Fruit fly (Drosophila melanogaster) whole organism, embryonic: ENCODE data around the gene Pex2.

Source experiments
- Atf6 ChIP-seq: fragments of 200-800 bp; sonication (Bioruptor generic); IDR thresholded peaks from 2 replicates; pipeline ENCODE4 v1.3.6; 2022; ENCODE audit warnings: missing biosample characterization, missing genetic modification characterization
- Bteb2 ChIP-seq: fragments of 200-800 bp; sonication (Bioruptor generic); optimal IDR thresholded peaks from 2 replicates; lab custom pipeline; 2016; ENCODE audit warnings: missing biosample characterization, missing genetic modification characterization
- CG10979 ChIP-seq: fragments of 200-800 bp; sonication (Bioruptor generic); optimal IDR thresholded peaks from 2 replicates; lab custom pipeline; 2018; ENCODE audit warnings: missing biosample characterization, mild to moderate bottlenecking, missing genetic modification characterization, moderate library complexity
- CG11085 ChIP-seq: fragments of 200-800 bp; sonication (Bioruptor generic); IDR thresholded peaks from 2 replicates; pipeline ENCODE4 v1.3.6; 2022; ENCODE audit warnings: missing biosample characterization, missing genetic modification characterization
- CG11247 ChIP-seq: fragments of 200-800 bp; sonication (Bioruptor generic); IDR thresholded peaks from 2 replicates; pipeline ENCODE4 v1.3.6; 2022; ENCODE audit warnings: missing biosample characterization, missing genetic modification characterization
- CG11456 ChIP-seq: fragments of 200-800 bp; sonication (Bioruptor generic); IDR thresholded peaks from 3 replicates; pipeline ENCODE4 v1.3.6; 2022; ENCODE audit warnings: missing biosample characterization, missing genetic modification characterization
- CG11560 ChIP-seq: fragments of 200-800 bp; sonication (Bioruptor generic); IDR thresholded peaks from 3 replicates; pipeline ENCODE4 v1.3.6; 2022; ENCODE audit warnings: missing biosample characterization, missing genetic modification characterization
- CG11695 ChIP-seq: fragments of 200-800 bp; sonication (Bioruptor generic); IDR thresholded peaks from 3 replicates; pipeline ENCODE4 v1.3.6; 2022; ENCODE audit warnings: missing biosample characterization, missing genetic modification characterization
- CG12104 ChIP-seq: fragments of 200-800 bp; sonication (Bioruptor generic); optimal IDR thresholded peaks from 3 replicates; lab custom pipeline; 2016; ENCODE audit warnings: missing biosample characterization, missing genetic modification characterization
- CG12219 ChIP-seq: fragments of 200-800 bp; sonication (Bioruptor generic); optimal IDR thresholded peaks from 3 replicates; lab custom pipeline; 2018; ENCODE audit warnings: missing biosample characterization, mild to moderate bottlenecking, missing genetic modification characterization
- CG12391 ChIP-seq: fragments of 200-800 bp; sonication (Bioruptor generic); optimal IDR thresholded peaks from 3 replicates; lab custom pipeline; 2018; ENCODE audit warnings: missing biosample characterization, mild to moderate bottlenecking, missing genetic modification characterization, moderate library complexity
- CG14667 ChIP-seq: fragments of 200-800 bp; sonication (Bioruptor generic); IDR thresholded peaks from 2 replicates; pipeline ENCODE4 v1.3.6; 2022; ENCODE audit warnings: missing biosample characterization, missing genetic modification characterization
- CG14710 ChIP-seq: fragments of 200-800 bp; sonication (Bioruptor generic); optimal IDR thresholded peaks from 3 replicates; lab custom pipeline; 2019; ENCODE audit warnings: missing biosample characterization, mild to moderate bottlenecking, missing genetic modification characterization, moderate library complexity
- CG15601 ChIP-seq: fragments of 200-800 bp; sonication (Bioruptor generic); optimal IDR thresholded peaks from 3 replicates; lab custom pipeline; 2019; ENCODE audit warnings: missing biosample characterization, mild to moderate bottlenecking, missing genetic modification characterization, moderate library complexity
- CG17328 ChIP-seq: fragments of 200-800 bp; sonication (Bioruptor generic); IDR thresholded peaks from 2 replicates; pipeline ENCODE4 v1.3.6; 2022; ENCODE audit warnings: missing biosample characterization, missing genetic modification characterization
- CG2199 ChIP-seq: fragments of 200-800 bp; sonication (Bioruptor generic); IDR thresholded peaks from 3 replicates; pipeline ENCODE4 v1.3.6; 2022; ENCODE audit warnings: missing biosample characterization, missing genetic modification characterization
- CG2712 ChIP-seq: fragments of 200-800 bp; optimal IDR thresholded peaks from 3 replicates; lab custom pipeline; 2019; ENCODE audit warnings: missing biosample characterization, mild to moderate bottlenecking, missing genetic modification characterization, moderate library complexity
- CG43689 ChIP-seq: fragments of 200-800 bp; sonication (Bioruptor generic); IDR thresholded peaks from 2 replicates; pipeline ENCODE4 v1.3.6; 2022; ENCODE audit warnings: missing biosample characterization, missing genetic modification characterization
- CG5180 ChIP-seq: fragments of 200-800 bp; sonication (Bioruptor generic); optimal IDR thresholded peaks from 3 replicates; lab custom pipeline; 2017; ENCODE audit warnings: missing biosample characterization, missing genetic modification characterization, mild to moderate bottlenecking, moderate library complexity, missing genetic modification reagents
- CG7372 ChIP-seq: fragments of 200-800 bp; sonication (Bioruptor generic); IDR thresholded peaks from 2 replicates; pipeline ENCODE4 v1.3.6; 2022; ENCODE audit warnings: missing biosample characterization, missing genetic modification characterization
- CG7928 ChIP-seq: fragments of 200-800 bp; sonication (Bioruptor generic); optimal IDR thresholded peaks from 2 replicates; lab custom pipeline; 2017; ENCODE audit warnings: missing biosample characterization, mild to moderate bottlenecking, missing genetic modification characterization
- CG9932 ChIP-seq: fragments of 200-800 bp; sonication (Bioruptor generic); IDR thresholded peaks from 2 replicates; pipeline ENCODE4 v1.3.6; 2022; ENCODE audit warnings: missing biosample characterization, missing genetic modification characterization
- CrebB ChIP-seq: fragments of 200-800 bp; sonication (Bioruptor generic); optimal IDR thresholded peaks from 3 replicates; lab custom pipeline; 2018; ENCODE audit warnings: missing biosample characterization, mild to moderate bottlenecking, missing genetic modification characterization
- Elba2 ChIP-seq: fragments of 200-800 bp; sonication (Bioruptor generic); optimal IDR thresholded peaks from 3 replicates; lab custom pipeline; 2016; ENCODE audit warnings: missing biosample characterization, missing genetic modification characterization
- H15 ChIP-seq: fragments of 200-800 bp; sonication (Bioruptor generic); IDR thresholded peaks from 3 replicates; pipeline ENCODE4 v1.3.6; 2022; ENCODE audit warnings: missing biosample characterization, missing genetic modification characterization
- HHEX ChIP-seq: fragments of 200-800 bp; sonication (Bioruptor generic); optimal IDR thresholded peaks from 3 replicates; lab custom pipeline; 2017; ENCODE audit warnings: missing biosample characterization, mild to moderate bottlenecking, missing genetic modification characterization, missing genetic modification reagents
- HmgZ ChIP-seq: fragments of 200-800 bp; sonication (Bioruptor generic); optimal IDR thresholded peaks from 2 replicates; lab custom pipeline; 2018; ENCODE audit warnings: missing biosample characterization, mild to moderate bottlenecking, missing genetic modification characterization
- Hmx ChIP-seq: fragments of 200-800 bp; sonication (Bioruptor generic); optimal IDR thresholded peaks from 2 replicates; lab custom pipeline; 2016; ENCODE audit warnings: missing biosample characterization, missing genetic modification characterization
- Hr39 ChIP-seq: fragments of >200 bp; optimal IDR thresholded peaks from 2 replicates; lab custom pipeline; 2017
- NFAT ChIP-seq: fragments of 200-800 bp; sonication (Bioruptor generic); IDR thresholded peaks from 2 replicates; pipeline ENCODE4 v1.3.6; 2022; ENCODE audit warnings: missing biosample characterization, missing genetic modification characterization
- Nf-YB ChIP-seq: fragments of 200-800 bp; sonication (Bioruptor generic); optimal IDR thresholded peaks from 3 replicates; lab custom pipeline; 2019; ENCODE audit warnings: missing biosample characterization, mild to moderate bottlenecking, missing genetic modification characterization, moderate library complexity
- Oli ChIP-seq: fragments of 200-800 bp; sonication (Bioruptor generic); optimal IDR thresholded peaks from 2 replicates; lab custom pipeline; 2018; ENCODE audit warnings: missing biosample characterization, mild to moderate bottlenecking, missing genetic modification characterization, moderate library complexity
- Poxn ChIP-seq: fragments of 200-800 bp; sonication (Bioruptor generic); IDR thresholded peaks from 2 replicates; pipeline ENCODE4 v1.3.6; 2022; ENCODE audit warnings: missing biosample characterization, missing genetic modification characterization
- Side ChIP-seq: fragments of 200-800 bp; sonication (Bioruptor generic); optimal IDR thresholded peaks from 2 replicates; lab custom pipeline; 2016; ENCODE audit warnings: missing biosample characterization, missing genetic modification characterization
- TFAM ChIP-seq: fragments of 200-800 bp; sonication (Bioruptor generic); optimal IDR thresholded peaks from 2 replicates; lab custom pipeline; 2017; ENCODE audit warnings: missing biosample characterization, missing genetic modification characterization, inconsistent platforms
- Usf ChIP-seq: fragments of 200-800 bp; sonication (Bioruptor generic); optimal IDR thresholded peaks from 2 replicates; lab custom pipeline; 2017; ENCODE audit warnings: missing genotype, missing biosample characterization, missing genetic modification characterization
- ab ChIP-seq: fragments of 200-800 bp; sonication (Bioruptor generic); optimal IDR thresholded peaks from 2 replicates; lab custom pipeline; 2016; ENCODE audit warnings: missing biosample characterization, missing genetic modification characterization
- abd-A ChIP-seq: fragments of 200-800 bp; sonication (Bioruptor generic); optimal IDR thresholded peaks from 3 replicates; lab custom pipeline; 2019; ENCODE audit warnings: missing biosample characterization, mild to moderate bottlenecking, missing genetic modification characterization, moderate library complexity
- amos ChIP-seq: fragments of 200-800 bp; sonication (Bioruptor generic); IDR thresholded peaks from 2 replicates; pipeline ENCODE4 v1.3.6; 2022; ENCODE audit warnings: missing biosample characterization, missing genetic modification characterization; ENCODE audit not compliant: partially characterized antibody
- ap ChIP-seq: fragments of 200-800 bp; sonication (Bioruptor generic); IDR thresholded peaks from 2 replicates; pipeline ENCODE4 v1.3.6; 2022; ENCODE audit warnings: missing biosample characterization, missing genetic modification characterization
- cato ChIP-seq: fragments of 200-800 bp; sonication (Bioruptor generic); optimal IDR thresholded peaks from 2 replicates; lab custom pipeline; 2016; ENCODE audit warnings: missing biosample characterization, missing genetic modification characterization, borderline replicate concordance
- dm ChIP-seq: fragments of 200-800 bp; sonication (Bioruptor generic); optimal IDR thresholded peaks from 3 replicates; lab custom pipeline; 2016; ENCODE audit warnings: missing biosample characterization, missing genetic modification characterization
- fru ChIP-seq: fragments of >200 bp; optimal IDR thresholded peaks from 2 replicates; lab custom pipeline; 2017
- gfzf ChIP-seq: fragments of 200-800 bp; sonication (Bioruptor generic); optimal IDR thresholded peaks from 2 replicates; lab custom pipeline; 2016; ENCODE audit warnings: missing biosample characterization, mild to moderate bottlenecking, missing genetic modification characterization, moderate library complexity
- hb ChIP-seq: fragments of 200-800 bp; sonication (Bioruptor generic); IDR thresholded peaks from 3 replicates; pipeline ENCODE4 v1.3.6; 2022; ENCODE audit warnings: missing biosample characterization, missing genetic modification characterization; ENCODE audit not compliant: partially characterized antibody
- nmo ChIP-seq: fragments of 200-800 bp; sonication (Bioruptor generic); optimal IDR thresholded peaks from 2 replicates; lab custom pipeline; 2018; ENCODE audit warnings: missing biosample characterization, mild to moderate bottlenecking, missing genetic modification characterization, moderate library complexity
- peb ChIP-seq: fragments of 200-800 bp; sonication (Bioruptor generic); IDR thresholded peaks from 2 replicates; pipeline ENCODE4 v1.3.6; 2022; ENCODE audit warnings: missing biosample characterization, missing genetic modification characterization
- ranshi ChIP-seq: fragments of 200-800 bp; sonication (Bioruptor generic); IDR thresholded peaks from 2 replicates; pipeline ENCODE4 v1.3.6; 2022; ENCODE audit warnings: missing biosample characterization, missing genetic modification characterization
- ro ChIP-seq: fragments of 200-800 bp; sonication (Bioruptor generic); IDR thresholded peaks from 2 replicates; pipeline ENCODE4 v1.3.6; 2022; ENCODE audit warnings: missing biosample characterization, missing genetic modification characterization
- run ChIP-seq: fragments of 200-800 bp; sonication (Bioruptor generic); optimal IDR thresholded peaks from 3 replicates; lab custom pipeline; 2018; ENCODE audit warnings: missing biosample characterization, mild to moderate bottlenecking, missing genetic modification characterization
- vnd ChIP-seq: fragments of 200-800 bp; sonication (Bioruptor generic); IDR thresholded peaks from 3 replicates; pipeline ENCODE4 v1.3.6; 2022; ENCODE audit warnings: missing biosample characterization, missing genetic modification characterization; ENCODE audit not compliant: partially characterized antibody
- wor ChIP-seq: fragments of 200-800 bp; sonication (Bioruptor generic); IDR thresholded peaks from 2 replicates; pipeline ENCODE4 v1.3.6; 2022; ENCODE audit warnings: missing biosample characterization, missing genetic modification characterization

Pex2 gene

dm6 chr3L:8308891-8309352 lies 29.9 kb upstream of the Pex2 start, which contains the start of gene BI-1 (continued):
- TF ChIP-seq CG15601 (tag; lab: Kevin White, UChicago) (no peak), CG7372 (GFP tag; lab: Robert Waterston, UW) (no peak), CG7928 (GFP tag; lab: Kevin White, UChicago) (peak; percentile 19), CG14667 (no peak), gfzf (GFP tag; lab: Kevin White, UChicago) (peak; percentile 15), hb (GFP tag; lab: Robert Waterston, UW) (no peak), Poxn (GFP tag; lab: Robert Waterston, UW) (no peak), CG17328 (GFP tag; lab: Robert Waterston, UW) (peak; percentile 29; the same call in 1 of the 2 replicates), Hmx (GFP tag; lab: Kevin White, UChicago) (peak; percentile 30), nmo (GFP tag; lab: Kevin White, UChicago) (peak; percentile 75), CG43689 (GFP tag; lab: Robert Waterston, UW) (no peak), CG12391 (tag; lab: Kevin White, UChicago) (peak; percentile 73), Side (GFP tag; lab: Kevin White, UChicago) (no peak), CG14710 (tag; lab: Kevin White, UChicago) (peak; percentile 82), HHEX (peak; percentile 51), vnd (GFP tag; lab: Robert Waterston, UW) (no peak), fru (no peak), ro (no peak), wor (peak; percentile 18; the same call in 1 of the 2 replicates), CG2712 (tag; lab: Kevin White, UChicago) (peak; percentile 67)

- TF ChIP-seq run (no peak), CG11247 (GFP tag; lab: Robert Waterston, UW) (0 out of 2 replicates have a peak, but pooled peaks have one; percentile 24), peb (0 out of 2 replicates have a peak, but pooled peaks have one; percentile 12), abd-A (tag; lab: Kevin White, UChicago) (no peak), CG12104 (GFP tag; lab: Kevin White, UChicago) (no peak), CG11695 (no peak), Elba2 (GFP tag; lab: Kevin White, UChicago) (no peak), CG11456 (GFP tag; lab: Robert Waterston, UW) (0 out of 3 replicates have a peak, but pooled peaks have one; percentile 46), ab (GFP tag; lab: Kevin White, UChicago) (no peak), CG11560 (tag; lab: Robert Waterston, UW) (no peak), CG2199 (GFP tag; lab: Robert Waterston, UW) (no peak), ap (GFP tag; lab: Robert Waterston, UW) (no peak), Hr39 (lab: Kevin White, UChicago) (peak; percentile 19), CG5180 (no peak), CG12219 (GFP tag; lab: Kevin White, UChicago) (no peak), Bteb2 (GFP tag; lab: Kevin White, UChicago) (no peak), Atf6 (GFP tag; lab: Robert Waterston, UW) (no peak), cato (GFP tag; lab: Kevin White, UChicago) (no peak), amos (no peak), H15 (GFP tag; lab: Robert Waterston, UW) (no peak), CG11085 (GFP tag; lab: Robert Waterston, UW) (no peak), Usf (no peak), Nf-YB (GFP tag; lab: Kevin White, UChicago) (no peak), CG9932 (GFP tag; lab: Robert Waterston, UW) (peak; percentile 10; the same call in 1 of the 2 replicates), HmgZ (no peak), CG10979 (tag; lab: Kevin White, UChicago) (no peak), dm (no peak), ranshi (GFP tag; lab: Robert Waterston, UW) (no peak), CG7928 (GFP tag; lab: Kevin White, UChicago) (no peak), TFAM (GFP tag; lab: Kevin White, UChicago) (no peak), NFAT (GFP tag; lab: Robert Waterston, UW) (peak; percentile 16; the same call in 1 of the 2 replicates), Oli (tag; lab: Kevin White, UChicago) (no peak), CrebB (no peak)
Observed at dm6 chr3L:8312290-8312689, 26.6 kb upstream of the Pex2 start.
